Fruit fly (Drosophila melanogaster): ENCODE measurements around the gene Irk3.

Irk3 gene

dm6 chr2L:18695404-18695804 is 18.1 kb downstream of the Irk3 start, which contains the start of the genes CG10383 and CG10338 (continued):
- peak; percentile 91 for TF ChIP-seq HLH54F (GFP tag; optimal IDR thresholded peaks at IDR 0.05)
- peak; percentile 88 for TF ChIP-seq otp (GFP tag; IDR thresholded peaks at IDR 0.05)
- peak; percentile 65 for TF ChIP-seq CG3163 (GFP tag; optimal IDR thresholded peaks at IDR 0.05)
- no peak for TF ChIP-seq zen2 (GFP tag; IDR thresholded peaks at IDR 0.05; ENCODE audit: partially characterized antibody)
- peak; percentile 99 for TF ChIP-seq Med (GFP tag)
- TF ChIP-seq CG15479 (GFP tag; optimal IDR thresholded peaks at IDR 0.05), result no peak
- no peak for TF ChIP-seq inv (GFP tag; IDR thresholded peaks at IDR 0.05; ENCODE audit: partially characterized antibody)
- peak; percentile 69 for TF ChIP-seq cato (GFP tag; optimal IDR thresholded peaks at IDR 0.05; ENCODE audit: borderline replicate concordance)
- TF ChIP-seq danr (GFP tag; IDR thresholded peaks at IDR 0.05), result peak; percentile 78
- TF ChIP-seq CG6272 (GFP tag; IDR thresholded peaks at IDR 0.05), result peak; percentile 88
- TF ChIP-seq lmd (GFP tag; IDR thresholded peaks at IDR 0.05), result peak; percentile 89
- peak; percentile 57 for TF ChIP-seq org-1 (GFP tag; optimal IDR thresholded peaks at IDR 0.05)
- TF ChIP-seq Dfd (GFP tag; optimal IDR thresholded peaks at IDR 0.05), result no peak
- peak; percentile 58 for TF ChIP-seq CG12071 (GFP tag; optimal IDR thresholded peaks at IDR 0.05)
- peak; percentile 75 for TF ChIP-seq CG8924 (tag; optimal IDR thresholded peaks at IDR 0.05)
- TF ChIP-seq sens-2 (GFP tag; IDR thresholded peaks at IDR 0.05), result peak; percentile 70; the same call in 1 of the 2 replicates
- TF ChIP-seq CG33557 (GFP tag; optimal IDR thresholded peaks at IDR 0.05), result peak; percentile 49
- peak; percentile 97 for TF ChIP-seq Sin3A (optimal IDR thresholded peaks at IDR 0.05)
- peak; percentile 80 for TF ChIP-seq CG12391 (tag; optimal IDR thresholded peaks at IDR 0.05)
- TF ChIP-seq kni (GFP tag; optimal IDR thresholded peaks at IDR 0.05), result peak; percentile 26
- TF ChIP-seq rib (GFP tag; IDR thresholded peaks at IDR 0.05), result peak; percentile 85
- TF ChIP-seq CG2889 (GFP tag; IDR thresholded peaks at IDR 0.05), result peak; percentile 83
- peak; percentile 77 for TF ChIP-seq CG13424 (tag; optimal IDR thresholded peaks at IDR 0.05)
- TF ChIP-seq D (optimal IDR thresholded peaks at IDR 0.05), result peak; percentile 51
- peak; percentile 44 for TF ChIP-seq D (GFP tag; optimal IDR thresholded peaks at IDR 0.05)
- peak; percentile 89 for TF ChIP-seq dysf (GFP tag; IDR thresholded peaks at IDR 0.05)
- peak; percentile 89 for TF ChIP-seq NC2β (GFP tag; optimal IDR thresholded peaks at IDR 0.05)
- TF ChIP-seq Ets65A (GFP tag), result peak; percentile 99
- peak; percentile 70 for TF ChIP-seq gcm (GFP tag; optimal IDR thresholded peaks at IDR 0.05)
- peak; percentile 66 for TF ChIP-seq CG4820 (GFP tag; optimal IDR thresholded peaks at IDR 0.05)
- TF ChIP-seq tio (GFP tag; optimal IDR thresholded peaks at IDR 0.05), result peak; percentile 74
- peak; percentile 69 for TF ChIP-seq CG13296 (GFP tag; optimal IDR thresholded peaks at IDR 0.05)
- peak; percentile 47 for TF ChIP-seq Fer2 (tag; optimal IDR thresholded peaks at IDR 0.05)
- TF ChIP-seq Antp (GFP tag; optimal IDR thresholded peaks at IDR 0.05), result peak; percentile 95
- peak; percentile 95 for TF ChIP-seq CG14441 (GFP tag; IDR thresholded peaks at IDR 0.05)
- TF ChIP-seq CG8290 (GFP tag; optimal IDR thresholded peaks at IDR 0.05), result peak; percentile 48
- peak in 1 of 2 experiments; percentile 94 for TF ChIP-seq CG8290 (tag; optimal IDR thresholded peaks at IDR 0.05)
- TF ChIP-seq nau (GFP tag; optimal IDR thresholded peaks at IDR 0.05), result no peak
- TF ChIP-seq CG11696 (GFP tag; IDR thresholded peaks at IDR 0.05), result peak; percentile 69
- peak; percentile 71 for TF ChIP-seq CG13123 (GFP tag; optimal IDR thresholded peaks at IDR 0.05)
- no peak; the same call in 1 of the 2 replicates for TF ChIP-seq amos (GFP tag; IDR thresholded peaks at IDR 0.05; ENCODE audit: partially characterized antibody)
- TF ChIP-seq tgo (GFP tag; IDR thresholded peaks at IDR 0.05), result peak; percentile 87
- TF ChIP-seq CG5953 (GFP tag; IDR thresholded peaks at IDR 0.05), result peak; percentile 73
- TF ChIP-seq CG13894 (tag; optimal IDR thresholded peaks at IDR 0.05), result peak; percentile 68
- TF ChIP-seq insv (GFP tag; optimal IDR thresholded peaks at IDR 0.05), result peak in 1 of 2 experiments; percentile 43
- TF ChIP-seq CG2712 (tag; optimal IDR thresholded peaks at IDR 0.05), result peak; percentile 83
- no peak for TF ChIP-seq vnd (GFP tag; IDR thresholded peaks at IDR 0.05; ENCODE audit: partially characterized antibody)
- TF ChIP-seq Bteb2 (GFP tag; optimal IDR thresholded peaks at IDR 0.05), result peak; percentile 86
- TF ChIP-seq B-H1 (GFP tag; IDR thresholded peaks at IDR 0.05), result peak; percentile 86
- TF ChIP-seq CG9609 (GFP tag; optimal IDR thresholded peaks at IDR 0.05), result peak; percentile 95
- peak; percentile 13 for TF ChIP-seq kah (GFP tag; optimal IDR thresholded peaks at IDR 0.05)
- peak; percentile 92 for TF ChIP-seq stc (GFP tag; IDR thresholded peaks at IDR 0.05)

Data from whole organism, embryonic.